Fruit fly (Drosophila melanogaster): ENCODE results near the gene CG12576.

The CG12576 gene

DNA sequence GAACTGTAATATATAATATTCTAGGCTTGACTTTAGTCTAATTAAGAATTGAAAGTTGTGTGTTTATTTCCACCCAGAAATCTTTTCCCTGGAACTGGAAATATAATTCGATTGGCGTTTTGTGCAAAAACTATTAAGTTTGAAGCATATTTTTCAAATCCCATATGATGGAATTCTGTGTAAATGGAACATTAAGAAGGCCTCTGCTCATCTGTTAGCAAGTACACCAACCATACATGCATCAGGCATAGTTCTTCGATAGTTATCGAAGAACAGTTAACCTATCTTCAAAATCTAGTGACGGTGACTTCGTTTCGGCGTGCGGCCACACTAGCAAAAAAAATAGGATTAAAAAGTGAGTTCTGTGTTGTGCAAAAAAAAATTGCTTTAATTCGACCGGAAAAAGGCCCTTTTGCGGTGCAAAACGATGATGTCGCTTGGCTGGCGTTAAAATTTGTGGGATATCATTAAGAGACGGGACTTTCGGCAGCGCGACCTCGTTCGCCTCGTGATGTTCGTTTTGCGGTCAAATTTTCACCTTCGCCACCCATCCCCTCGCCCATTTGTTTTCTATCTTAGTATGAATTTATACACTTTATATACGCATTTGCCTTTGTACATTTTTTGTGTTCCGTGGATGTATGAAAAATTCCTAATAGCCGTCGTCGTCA is 26.5 kb downstream of the CG12576 start, which contains the start of gene Usp2 (continued):
- peak; percentile 63 for TF ChIP-seq CG14710 (tag; optimal IDR thresholded peaks at IDR 0.05)
- TF ChIP-seq CG7357 (GFP tag; IDR thresholded peaks at IDR 0.05) = peak; percentile 83
- no peak; the same call in 1 of the 2 replicates for TF ChIP-seq vvl (GFP tag; IDR thresholded peaks at IDR 0.05)
- no peak for TF ChIP-seq Nf-YC (tag; optimal IDR thresholded peaks at IDR 0.05)
- no peak for TF ChIP-seq dimm (GFP tag; IDR thresholded peaks at IDR 0.05)
- no peak for TF ChIP-seq CG8359 (GFP tag; optimal IDR thresholded peaks at IDR 0.05; ENCODE audit: borderline replicate concordance)
- TF ChIP-seq nerfin-1 (tag; optimal IDR thresholded peaks at IDR 0.05) = peak; percentile 42
- TF ChIP-seq CG6272 (GFP tag; IDR thresholded peaks at IDR 0.05) = no peak
- peak; percentile 67 for TF ChIP-seq Scr (GFP tag; IDR thresholded peaks at IDR 0.05; ENCODE audit: partially characterized antibody)
- TF ChIP-seq crol (GFP tag; IDR thresholded peaks at IDR 0.05) = peak; percentile 74
- TF ChIP-seq Awh (GFP tag; IDR thresholded peaks at IDR 0.05) = no peak
- no peak for TF ChIP-seq Bdp1 (GFP tag; optimal IDR thresholded peaks at IDR 0.05)
- TF ChIP-seq inv (GFP tag; IDR thresholded peaks at IDR 0.05; ENCODE audit: partially characterized antibody) = peak; percentile 66; the same call in 1 of the 2 replicates
- TF ChIP-seq danr (GFP tag; IDR thresholded peaks at IDR 0.05) = no peak
- TF ChIP-seq pita (GFP tag; optimal IDR thresholded peaks at IDR 0.05) = peak; percentile 55
- no peak for TF ChIP-seq sug (tag; optimal IDR thresholded peaks at IDR 0.05)
- TF ChIP-seq Oli (tag; optimal IDR thresholded peaks at IDR 0.05) = no peak
- peak; percentile 50; the same call in 1 of the 2 replicates for TF ChIP-seq Rfx (GFP tag; IDR thresholded peaks at IDR 0.05)
- TF ChIP-seq CG33213 (GFP tag; optimal IDR thresholded peaks at IDR 0.05) = peak; percentile 16
- no peak for TF ChIP-seq CG8388 (GFP tag; optimal IDR thresholded peaks at IDR 0.05)
- TF ChIP-seq unc-4 (GFP tag; IDR thresholded peaks at IDR 0.05; ENCODE audit: partially characterized antibody) = peak; percentile 36
- TF ChIP-seq mld (GFP tag; IDR thresholded peaks at IDR 0.05; ENCODE audit: partially characterized antibody) = peak; percentile 37; the same call in 1 of the 3 replicates
- TF ChIP-seq abd-A (tag; optimal IDR thresholded peaks at IDR 0.05) = no peak
- TF ChIP-seq sens (GFP tag) = peak; percentile 78
- no peak for TF ChIP-seq Ssrp (tag; optimal IDR thresholded peaks at IDR 0.05)
- no peak for TF ChIP-seq ci (GFP tag; IDR thresholded peaks at IDR 0.05)
- peak; percentile 38 for TF ChIP-seq Ets65A (GFP tag)
- no peak for TF ChIP-seq dan (GFP tag; IDR thresholded peaks at IDR 0.05)
- TF ChIP-seq CG30020 (tag; optimal IDR thresholded peaks at IDR 0.05) = peak; percentile 88
- TF ChIP-seq CG9817 (tag; optimal IDR thresholded peaks at IDR 0.05) = peak; percentile 7
- no peak for TF ChIP-seq CG10431 (GFP tag; optimal IDR thresholded peaks at IDR 0.05)
- TF ChIP-seq CG10462 (GFP tag; optimal IDR thresholded peaks at IDR 0.05) = no peak
- no peak for TF ChIP-seq lbe (GFP tag; optimal IDR thresholded peaks at IDR 0.05)
- TF ChIP-seq CG18599 (GFP tag; optimal IDR thresholded peaks at IDR 0.05) = no peak
- TF ChIP-seq CG11695 (GFP tag; IDR thresholded peaks at IDR 0.05) = no peak
- TF ChIP-seq D19A (tag; optimal IDR thresholded peaks at IDR 0.05) = no peak
- TF ChIP-seq toy (GFP tag; IDR thresholded peaks at IDR 0.05) = no peak
- TF ChIP-seq CG17829 (tag; optimal IDR thresholded peaks at IDR 0.05) = peak; percentile 26
- TF ChIP-seq E2f1 (GFP tag; IDR thresholded peaks at IDR 0.05) = no peak
- peak; percentile 48 for TF ChIP-seq Sin3A (optimal IDR thresholded peaks at IDR 0.05)
- no peak for TF ChIP-seq bowl (GFP tag; IDR thresholded peaks at IDR 0.05)
- no peak for TF ChIP-seq ems (GFP tag; optimal IDR thresholded peaks at IDR 0.05)
- TF ChIP-seq CG14860 (GFP tag; IDR thresholded peaks at IDR 0.05; ENCODE audit: partially characterized antibody) = peak; percentile 38; the same call in 1 of the 3 replicates
- peak; percentile 50; the same call in 1 of the 3 replicates for TF ChIP-seq CG7963 (GFP tag; IDR thresholded peaks at IDR 0.05; ENCODE audit: partially characterized antibody)
- TF ChIP-seq sob (GFP tag; IDR thresholded peaks at IDR 0.05) = 0 out of 2 replicates have a peak, but pooled peaks have one; percentile 8
- no peak for TF ChIP-seq CG17912 (GFP tag; optimal IDR thresholded peaks at IDR 0.05)
- TF ChIP-seq phol (tag; optimal IDR thresholded peaks at IDR 0.05) = peak; percentile 48
- TF ChIP-seq CG10565 (GFP tag; optimal IDR thresholded peaks at IDR 0.05) = no peak
- TF ChIP-seq Mad (GFP tag; optimal IDR thresholded peaks at IDR 0.05) = no peak
- TF ChIP-seq CG1233 (GFP tag; optimal IDR thresholded peaks at IDR 0.05) = no peak

Measured in whole organism, embryonic.